Fruit fly (Drosophila melanogaster): ENCODE data around the gene pira.

Gene pira

dm6 chrX:12727642-12728228, 35.7 kb downstream of the pira start (continued):
- peak; percentile 61 for TF ChIP-seq cg (GFP tag; optimal IDR thresholded peaks at IDR 0.05)
- no peak for TF ChIP-seq CG14441 (GFP tag; IDR thresholded peaks at IDR 0.05)
- TF ChIP-seq Blimp-1 (GFP tag; optimal IDR thresholded peaks at IDR 0.05): no peak
- no peak for TF ChIP-seq B-H2 (GFP tag; optimal IDR thresholded peaks at IDR 0.05)
- TF ChIP-seq chinmo (GFP tag; IDR thresholded peaks at IDR 0.05; ENCODE audit: partially characterized antibody): peak; percentile 70; the same call in 2 of the 4 replicates
- no peak for TF ChIP-seq toy (GFP tag; IDR thresholded peaks at IDR 0.05)
- TF ChIP-seq twi (tag; optimal IDR thresholded peaks at IDR 0.05): peak; percentile 85
- TF ChIP-seq CG18764 (GFP tag; optimal IDR thresholded peaks at IDR 0.05): no peak
- no peak for TF ChIP-seq Gug (GFP tag; IDR thresholded peaks at IDR 0.05)
- TF ChIP-seq lilli (GFP tag; optimal IDR thresholded peaks at IDR 0.05): no peak
- no peak for TF ChIP-seq tgo (GFP tag; IDR thresholded peaks at IDR 0.05)
- no peak for TF ChIP-seq CG14050 (GFP tag; IDR thresholded peaks at IDR 0.05)
- TF ChIP-seq CG6765 (GFP tag; optimal IDR thresholded peaks at IDR 0.05): no peak
- TF ChIP-seq kni (GFP tag; optimal IDR thresholded peaks at IDR 0.05): no peak
- no peak for TF ChIP-seq dm (GFP tag; optimal IDR thresholded peaks at IDR 0.05)
- TF ChIP-seq Pdp1 (GFP tag; optimal IDR thresholded peaks at IDR 0.05): no peak
- TF ChIP-seq ATbp (GFP tag; optimal IDR thresholded peaks at IDR 0.05): no peak
- no peak for TF ChIP-seq schlank (tag; optimal IDR thresholded peaks at IDR 0.05)
- TF ChIP-seq HHEX (GFP tag; optimal IDR thresholded peaks at IDR 0.05): no peak
- TF ChIP-seq CG12219 (GFP tag; optimal IDR thresholded peaks at IDR 0.05): no peak
- no peak for TF ChIP-seq chif (GFP tag; optimal IDR thresholded peaks at IDR 0.05)
- no peak for TF ChIP-seq CG7745 (tag; optimal IDR thresholded peaks at IDR 0.05)
- no peak for TF ChIP-seq CG13123 (GFP tag; optimal IDR thresholded peaks at IDR 0.05)
- no peak for TF ChIP-seq Xbp1 (GFP tag; optimal IDR thresholded peaks at IDR 0.05)
- no peak for TF ChIP-seq CG11093 (GFP tag; IDR thresholded peaks at IDR 0.05)
- no peak for TF ChIP-seq Lim3 (GFP tag; IDR thresholded peaks at IDR 0.05)
- no peak for TF ChIP-seq scrt (GFP tag; optimal IDR thresholded peaks at IDR 0.05)
- TF ChIP-seq pnt (GFP tag; optimal IDR thresholded peaks at IDR 0.05): no peak
- TF ChIP-seq yki (optimal IDR thresholded peaks at IDR 0.05): no peak
- TF ChIP-seq CG18262 (tag; optimal IDR thresholded peaks at IDR 0.05): no peak
- TF ChIP-seq Ssrp (tag; optimal IDR thresholded peaks at IDR 0.05): no peak
- no peak for TF ChIP-seq CG30431 (GFP tag; optimal IDR thresholded peaks at IDR 0.05)
- no peak for TF ChIP-seq CG2120 (GFP tag; optimal IDR thresholded peaks at IDR 0.05)
- TF ChIP-seq CG32532 (GFP tag; IDR thresholded peaks at IDR 0.05): no peak
- TF ChIP-seq CG31441 (GFP tag; IDR thresholded peaks at IDR 0.05): no peak
- TF ChIP-seq wor (GFP tag; IDR thresholded peaks at IDR 0.05): no peak
- no peak for TF ChIP-seq caup (GFP tag; optimal IDR thresholded peaks at IDR 0.05; ENCODE audit: severe bottlenecking)
- TF ChIP-seq trem (tag; optimal IDR thresholded peaks at IDR 0.05): no peak
- no peak for TF ChIP-seq CG15073 (GFP tag; optimal IDR thresholded peaks at IDR 0.05)
- no peak for TF ChIP-seq CG2889 (GFP tag; IDR thresholded peaks at IDR 0.05)
- TF ChIP-seq zf30C (GFP tag; optimal IDR thresholded peaks at IDR 0.05): no peak
- peak; percentile 46 for TF ChIP-seq nom (GFP tag; optimal IDR thresholded peaks at IDR 0.05)
- TF ChIP-seq luna (GFP tag; optimal IDR thresholded peaks at IDR 0.05): no peak
- no peak for TF ChIP-seq hb (GFP tag; IDR thresholded peaks at IDR 0.05; ENCODE audit: partially characterized antibody)
- no peak for TF ChIP-seq Bdp1 (GFP tag; optimal IDR thresholded peaks at IDR 0.05)
- TF ChIP-seq CG16863 (GFP tag; optimal IDR thresholded peaks at IDR 0.05): no peak
- no peak for TF ChIP-seq run (tag; optimal IDR thresholded peaks at IDR 0.05)
- no peak for TF ChIP-seq CG8290 (GFP tag; optimal IDR thresholded peaks at IDR 0.05)
- TF ChIP-seq CG8290 (tag; optimal IDR thresholded peaks at IDR 0.05): no peak
- no peak for TF ChIP-seq p53 (GFP tag; optimal IDR thresholded peaks at IDR 0.05)
- no peak for TF ChIP-seq jing (GFP tag; optimal IDR thresholded peaks at IDR 0.05)
- TF ChIP-seq Drgx (GFP tag; IDR thresholded peaks at IDR 0.05): peak; percentile 34; the same call in 1 of the 2 replicates

Data from whole organism, embryonic.